Worm (Caenorhabditis elegans) whole organism, L4/young adult: ENCODE measurements around the gene srz-54.

Experiments used
- W03F9.2 ChIP-seq: fragments of 150-350 bp; optimal IDR thresholded peaks from 2 replicates; lab custom pipeline; 2014; ENCODE audit warnings: missing biosample characterization, missing genetic modification characterization
- dao-5 ChIP-seq: sonication (generic microtip); optimal IDR thresholded peaks from 2 replicates; lab custom pipeline; 2016; ENCODE audit warnings: missing genotype, missing genetic modification characterization, moderate library complexity, missing compliant biosample characterization
- him-1 ChIP-seq: sonication (generic microtip); optimal IDR thresholded peaks from 2 replicates; lab custom pipeline; 2016; ENCODE audit warnings: missing genotype, missing genetic modification reagents, missing genetic modification characterization, missing compliant biosample characterization

Gene srz-54

ce11 chrV:17019690-17020089, 39.2 kb downstream of the srz-54 start, which contains the start of gene F49H6.17:
TSS of gene F49H6.17 (plus strand) at chrV:17019990.
- TF ChIP-seq W03F9.2 (no peak), dao-5 (no peak), him-1 (tag; lab: Kevin White, UChicago) (no peak)

ce11 chrV:17021361-17021760, 40.9 kb downstream of the srz-54 start, which contains the start of gene F49H6.12:
TSS of gene F49H6.12 (minus strand) at chrV:17021461.
- TF ChIP-seq W03F9.2 (no peak), dao-5 (no peak), him-1 (tag; lab: Kevin White, UChicago) (no peak)

- TF ChIP-seq W03F9.2: no peak
- no peak for TF ChIP-seq dao-5
- no peak for TF ChIP-seq him-1 (tag; lab: Kevin White, UChicago)
Measured at ce11 chrV:17022613-17023322, 42.3 kb downstream of the srz-54 start, which contains the start of the genes F49H6.8 and F49H6.5. TSS of gene F49H6.8 (minus strand) at chrV:17022663. TSS of gene F49H6.5 (plus strand) at chrV:17023241.

- TF ChIP-seq dao-5: no peak
- TF ChIP-seq him-1 (tag; lab: Kevin White, UChicago): no peak
- TF ChIP-seq W03F9.2: no peak
Measured at ce11 chrV:17026289-17026688, 45.8 kb downstream of the srz-54 start, which contains the start of gene F49H6.15. TSS of gene F49H6.15 (minus strand) at chrV:17026389.

- TF ChIP-seq W03F9.2 (no peak), dao-5 (no peak), him-1 (tag; lab: Kevin White, UChicago) (no peak)
Measured at ce11 chrV:17030430-17030829, 50.0 kb downstream of the srz-54 start.
